Worm (Caenorhabditis elegans): ENCODE results near the gene C17H12.3.

C17H12.3 gene

ce11 chrIV:6803294-6803693 is 7.9 kb upstream of the C17H12.3 start:
- TF ChIP-seq fos-1 (tag; optimal IDR thresholded peaks at IDR 0.05), result no peak
- TF ChIP-seq aly-2 (tag; optimal IDR thresholded peaks at IDR 0.05), result no peak
- TF ChIP-seq egl-27 (tag; optimal IDR thresholded peaks at IDR 0.05), result no peak
- no peak for TF ChIP-seq tbx-2 (tag; optimal IDR thresholded peaks at IDR 0.05)
- TF ChIP-seq rnt-1 (tag; optimal IDR thresholded peaks at IDR 0.05), result no peak
- no peak for TF ChIP-seq unc-130 (tag; optimal IDR thresholded peaks at IDR 0.05)
- no peak for TF ChIP-seq fkh-10 (GFP tag; optimal IDR thresholded peaks at IDR 0.05)
- TF ChIP-seq snu-23 (GFP tag; optimal IDR thresholded peaks at IDR 0.05), result no peak
- no peak for TF ChIP-seq ceh-82 (tag; optimal IDR thresholded peaks at IDR 0.05)
- TF ChIP-seq hpl-2 (GFP tag; optimal IDR thresholded peaks at IDR 0.05), result no peak
- TF ChIP-seq Y116A8C.19 (tag; optimal IDR thresholded peaks at IDR 0.05; ENCODE audit: borderline replicate concordance), result no peak
- no peak for TF ChIP-seq lin-39 (tag; optimal IDR thresholded peaks at IDR 0.05)
- TF ChIP-seq xbp-1 (tag; optimal IDR thresholded peaks at IDR 0.05), result no peak
- no peak for TF ChIP-seq nhr-85 (tag)
- no peak for TF ChIP-seq sptf-1 (tag; optimal IDR thresholded peaks at IDR 0.05)
- TF ChIP-seq lin-35 (GFP tag; optimal IDR thresholded peaks at IDR 0.05), result no peak
- TF ChIP-seq lsy-2 (tag; optimal IDR thresholded peaks at IDR 0.05), result no peak
- no peak for TF ChIP-seq tlp-1 (tag; optimal IDR thresholded peaks at IDR 0.05)
- TF ChIP-seq ztf-11 (tag; optimal IDR thresholded peaks at IDR 0.05), result no peak

ce11 chrIV:6802132-6802531 is 6.7 kb upstream of the C17H12.3 start, which contains the start of the genes cest-4 and C17H12.11:
TSS of gene cest-4 (minus strand) at chrIV:6802337.
TSS of gene C17H12.11 (plus strand) at chrIV:6802387.
- TF ChIP-seq pqm-1 (tag; optimal IDR thresholded peaks at IDR 0.05), result peak; percentile 5
- peak in 1 of 2 experiments; percentile 23 for TF ChIP-seq lin-35 (GFP tag; optimal IDR thresholded peaks at IDR 0.05)
- TF ChIP-seq nhr-77 (tag; optimal IDR thresholded peaks at IDR 0.05), result no peak
- TF ChIP-seq fkh-10 (GFP tag; optimal IDR thresholded peaks at IDR 0.05), result no peak
- no peak for TF ChIP-seq nhr-19 (GFP tag; conservative IDR thresholded peaks at IDR 0.05)
- no peak for TF ChIP-seq sox-4 (tag; optimal IDR thresholded peaks at IDR 0.05)
- no peak for TF ChIP-seq rnt-1 (tag; optimal IDR thresholded peaks at IDR 0.05)
- TF ChIP-seq zag-1 (tag; optimal IDR thresholded peaks at IDR 0.05), result no peak
- no peak for TF ChIP-seq nhr-20 (tag; optimal IDR thresholded peaks at IDR 0.05)
- peak; percentile 55 for TF ChIP-seq elt-2 (tag; optimal IDR thresholded peaks at IDR 0.05)
- no peak for TF ChIP-seq unc-98 (GFP tag; IDR thresholded peaks at IDR 0.05)
- TF ChIP-seq lin-13 (GFP tag; optimal IDR thresholded peaks at IDR 0.05), result no peak
- no peak for TF ChIP-seq skn-1 (tag; optimal IDR thresholded peaks at IDR 0.05)
- no peak for TF ChIP-seq nhr-47 (tag; optimal IDR thresholded peaks at IDR 0.05)
- TF ChIP-seq lsy-2 (tag; optimal IDR thresholded peaks at IDR 0.05), result no peak

DNA sequence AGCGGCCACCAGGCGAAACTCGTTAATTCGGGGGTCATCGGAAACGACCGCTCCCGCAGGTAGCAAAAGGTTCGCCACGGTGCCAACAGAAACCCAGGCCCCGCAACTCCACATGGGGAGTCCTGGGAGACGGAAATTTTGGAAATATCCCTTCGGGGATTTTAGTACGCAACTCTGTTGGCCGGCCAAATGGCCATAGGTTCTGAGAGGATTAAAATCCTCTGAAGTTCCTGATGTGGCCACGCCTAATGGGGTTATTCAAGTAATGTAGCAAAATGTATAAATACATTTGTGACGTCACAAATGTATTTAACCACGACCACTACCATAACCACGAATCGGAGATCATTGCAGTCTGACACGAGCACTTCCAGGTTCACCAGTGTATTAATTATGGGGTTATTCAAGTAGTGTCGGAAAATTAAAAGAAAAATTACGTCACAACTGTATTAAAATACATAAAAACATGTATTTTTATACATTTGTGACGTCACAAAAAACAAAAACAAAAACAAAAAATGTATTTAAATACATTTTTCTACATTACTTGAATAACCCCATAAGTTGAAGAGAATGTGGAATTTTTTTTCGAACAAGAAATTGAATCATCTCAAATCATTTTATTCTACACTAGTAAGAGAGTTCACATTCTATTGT is 2.0 kb downstream of the C17H12.3 start:
- no peak for TF ChIP-seq nhr-76 (tag; optimal IDR thresholded peaks at IDR 0.05)
- no peak for TF ChIP-seq F16B12.6 (tag; optimal IDR thresholded peaks at IDR 0.05)
- no peak for TF ChIP-seq ama-1 (optimal IDR thresholded peaks at IDR 0.05)
- TF ChIP-seq xbp-1 (tag; optimal IDR thresholded peaks at IDR 0.05), result no peak
- no peak for TF ChIP-seq nhr-20 (tag; optimal IDR thresholded peaks at IDR 0.05)
- no peak for TF ChIP-seq ceh-90 (tag; optimal IDR thresholded peaks at IDR 0.05)
- TF ChIP-seq ceh-82 (tag; optimal IDR thresholded peaks at IDR 0.05), result no peak
- TF ChIP-seq nhr-85 (tag), result no peak
- no peak for TF ChIP-seq fkh-8 (tag; optimal IDR thresholded peaks at IDR 0.05)
- TF ChIP-seq vab-15 (tag; optimal IDR thresholded peaks at IDR 0.05), result no peak
- TF ChIP-seq pax-3 (tag; optimal IDR thresholded peaks at IDR 0.05), result no peak
- no peak for TF ChIP-seq nhr-47 (tag; optimal IDR thresholded peaks at IDR 0.05)
- TF ChIP-seq ceh-63 (GFP tag; optimal IDR thresholded peaks at IDR 0.05), result no peak
- TF ChIP-seq sptf-1 (tag; optimal IDR thresholded peaks at IDR 0.05), result no peak
- no peak for TF ChIP-seq snu-23 (GFP tag; optimal IDR thresholded peaks at IDR 0.05)
- TF ChIP-seq ceh-8 (GFP tag; optimal IDR thresholded peaks at IDR 0.05), result no peak
- no peak for TF ChIP-seq aly-2 (tag; optimal IDR thresholded peaks at IDR 0.05)
- no peak for TF ChIP-seq snpc-4 (tag; optimal IDR thresholded peaks at IDR 0.05)
- TF ChIP-seq skn-1 (tag; optimal IDR thresholded peaks at IDR 0.05), result no peak
- no peak for TF ChIP-seq unc-86 (tag; optimal IDR thresholded peaks at IDR 0.05)
